Worm (Caenorhabditis elegans) whole organism, L4 larva: ENCODE results near the gene mam-7.

Experiments
- D1046.2 ChIP-seq: fragments of 200-800 bp; sonication (Bioruptor generic); IDR thresholded peaks from 2 replicates; pipeline ENCODE4 v1.3.6; 2022; ENCODE audit warnings: missing genetic modification characterization, missing compliant biosample characterization
- F10B5.3 ChIP-seq: sonication (generic microtip); optimal IDR thresholded peaks from 2 replicates; lab custom pipeline; 2016; ENCODE audit warnings: mild to moderate bottlenecking, missing genetic modification characterization, missing compliant biosample characterization
- F37D6.2 ChIP-seq: sonication (generic microtip); optimal IDR thresholded peaks from 2 replicates; lab custom pipeline; 2016; ENCODE audit warnings: mild to moderate bottlenecking, missing genetic modification characterization, missing compliant biosample characterization
- F49E8.2 ChIP-seq: sonication (generic microtip); optimal IDR thresholded peaks from 2 replicates; lab custom pipeline; 2016; ENCODE audit warnings: missing compliant biosample characterization, mild to moderate bottlenecking, missing genetic modification characterization, borderline replicate concordance
- R02D3.7 ChIP-seq: fragments of 150-350 bp; sonication (generic microtip); optimal IDR thresholded peaks from 3 replicates; lab custom pipeline; 2014; ENCODE audit warnings: missing biosample characterization, missing genetic modification characterization
- T26A8.4 ChIP-seq: fragments of 200-800 bp; sonication (Bioruptor generic); IDR thresholded peaks from 2 replicates; pipeline ENCODE4 v1.3.6; 2022; ENCODE audit warnings: missing genetic modification characterization, missing compliant biosample characterization
- Y48G9A.11 ChIP-seq: fragments of 200-800 bp; sonication (Bioruptor generic); IDR thresholded peaks from 2 replicates; pipeline ENCODE4 v1.3.6; 2022; ENCODE audit warnings: missing genetic modification reagents, missing genetic modification characterization, missing compliant biosample characterization
- aly-2 ChIP-seq: sonication (generic microtip); optimal IDR thresholded peaks from 2 replicates; lab custom pipeline; 2018; ENCODE audit warnings: missing biosample characterization, missing genetic modification characterization
- arid-1 ChIP-seq: fragments of 200-800 bp; sonication (Bioruptor generic); conservative IDR thresholded peaks from 2 replicates; pipeline ENCODE4 v1.3.6; 2022; ENCODE audit warnings: missing genetic modification reagents, missing genetic modification characterization, missing compliant biosample characterization
- attf-4 ChIP-seq: sonication (generic microtip); optimal IDR thresholded peaks from 3 replicates; lab custom pipeline; 2017; ENCODE audit warnings: missing biosample characterization, missing genetic modification characterization
- ceh-28 ChIP-seq: fragments of 150-350 bp; optimal IDR thresholded peaks from 2 replicates; lab custom pipeline; 2014; ENCODE audit warnings: missing biosample characterization, missing genetic modification reagents, missing genetic modification characterization
- ceh-44 ChIP-seq: fragments of 200-800 bp; sonication (Bioruptor generic); IDR thresholded peaks from 2 replicates; pipeline ENCODE4 v1.3.6; 2022; ENCODE audit warnings: missing genetic modification reagents, missing genetic modification characterization, missing compliant biosample characterization
- ces-1 ChIP-seq: fragments of 150-350 bp; sonication (generic microtip); optimal IDR thresholded peaks from 4 replicates; lab custom pipeline; 2014; ENCODE audit warnings: missing biosample characterization, missing genetic modification reagents, missing genetic modification characterization
- daf-12 ChIP-seq: fragments of 150-350 bp; optimal IDR thresholded peaks from 2 replicates; lab custom pipeline; 2014; ENCODE audit warnings: missing biosample characterization, missing genetic modification reagents, missing genetic modification characterization
- daf-16 ChIP-seq, 3 experiments: sonication (generic microtip); optimal IDR thresholded peaks; 2 replicates each; lab custom pipeline; 2016 to 2017; ENCODE audit warnings: missing genetic modification characterization in 3 of 3, missing genetic modification reagents in 3 of 3, mild to moderate bottlenecking in 2 of 3, missing compliant biosample characterization in 2 of 3, missing biosample characterization in 1 of 3, moderate library complexity in 1 of 3
- daf-19 ChIP-seq: fragments of 200-800 bp; sonication (Bioruptor generic); conservative IDR thresholded peaks from 2 replicates; pipeline ENCODE4 v1.3.6; 2022; ENCODE audit warnings: missing genetic modification characterization, missing compliant biosample characterization
- dpl-1 ChIP-seq: fragments of 150-350 bp; optimal IDR thresholded peaks from 2 replicates; lab custom pipeline; 2014; ENCODE audit warnings: missing biosample characterization, missing genetic modification reagents, missing genetic modification characterization
- egl-27 ChIP-seq: sonication (generic microtip); optimal IDR thresholded peaks from 3 replicates; lab custom pipeline; 2017; ENCODE audit warnings: missing biosample characterization, missing genetic modification reagents, missing genetic modification characterization
- fos-1 ChIP-seq: fragments of 150-350 bp; optimal IDR thresholded peaks from 2 replicates; lab custom pipeline; 2014; ENCODE audit warnings: missing biosample characterization, missing genetic modification characterization
- hlh-11 ChIP-seq: fragments of 200-800 bp; sonication (Bioruptor generic); optimal IDR thresholded peaks from 2 replicates; lab custom pipeline; 2018; ENCODE audit warnings: mild to moderate bottlenecking, missing genetic modification characterization, missing compliant biosample characterization
- lin-13 ChIP-seq: fragments of 150-350 bp; optimal IDR thresholded peaks from 2 replicates; lab custom pipeline; 2014; ENCODE audit warnings: missing biosample characterization, missing genetic modification reagents, missing genetic modification characterization
- lin-29 ChIP-seq: fragments of 200-800 bp; sonication (Bioruptor generic); IDR thresholded peaks from 2 replicates; pipeline ENCODE4 v1.3.6; 2022; ENCODE audit warnings: missing genetic modification reagents, missing genetic modification characterization, missing compliant biosample characterization
- lin-38 ChIP-seq: fragments of 200-800 bp; sonication (Bioruptor generic); IDR thresholded peaks from 2 replicates; pipeline ENCODE4 v1.3.6; 2022; ENCODE audit warnings: missing genetic modification reagents, missing genetic modification characterization, missing compliant biosample characterization
- lin-39 ChIP-seq: fragments of 150-350 bp; optimal IDR thresholded peaks from 2 replicates; lab custom pipeline; 2014; ENCODE audit warnings: missing biosample characterization, missing genetic modification reagents, missing genetic modification characterization
- lsy-2 ChIP-seq, 2 experiments: fragments of 150-350 bp in 1 of 2; sonication (generic microtip) in 1 of 2; optimal IDR thresholded peaks; 2 replicates each; lab custom pipeline; 2014 to 2017; ENCODE audit warnings: missing biosample characterization in 2 of 2, missing genetic modification characterization in 2 of 2
- mep-1 ChIP-seq: fragments of 150-350 bp; sonication (generic microtip); optimal IDR thresholded peaks from 3 replicates; lab custom pipeline; 2014; ENCODE audit warnings: missing biosample characterization, missing genetic modification characterization
- mxl-2 ChIP-seq: fragments of 200-800 bp; sonication (Bioruptor generic); conservative IDR thresholded peaks from 2 replicates; pipeline ENCODE4 v1.3.6; 2022; ENCODE audit warnings: missing genetic modification reagents, missing genetic modification characterization, missing compliant biosample characterization
- mxl-3 ChIP-seq: fragments of 200-800 bp; sonication (Bioruptor generic); optimal IDR thresholded peaks from 2 replicates; lab custom pipeline; 2018; ENCODE audit warnings: mild to moderate bottlenecking, missing genetic modification characterization, missing compliant biosample characterization
- nhr-10 ChIP-seq: fragments of 150-350 bp; optimal IDR thresholded peaks from 2 replicates; lab custom pipeline; 2014; ENCODE audit warnings: missing biosample characterization, missing genetic modification characterization
- nhr-102 ChIP-seq: sonication (generic microtip); optimal IDR thresholded peaks from 2 replicates; lab custom pipeline; 2016; ENCODE audit warnings: mild to moderate bottlenecking, missing genetic modification characterization, moderate library complexity, missing compliant biosample characterization
- nhr-11 ChIP-seq: fragments of 150-350 bp; optimal IDR thresholded peaks from 2 replicates; lab custom pipeline; 2014; ENCODE audit warnings: missing biosample characterization, missing genetic modification characterization
- nhr-111 ChIP-seq: fragments of 200-800 bp; sonication (Bioruptor generic); optimal IDR thresholded peaks from 2 replicates; lab custom pipeline; 2018; ENCODE audit warnings: mild to moderate bottlenecking, missing genetic modification characterization, missing compliant biosample characterization
- nhr-48 ChIP-seq: sonication (generic microtip); optimal IDR thresholded peaks from 2 replicates; lab custom pipeline; 2016; ENCODE audit warnings: mild to moderate bottlenecking, missing genetic modification characterization, missing compliant biosample characterization
- nhr-6 ChIP-seq: fragments of 150-350 bp; optimal IDR thresholded peaks from 2 replicates; lab custom pipeline; 2014; ENCODE audit warnings: missing biosample characterization, missing genetic modification characterization
- nhr-76 ChIP-seq: fragments of 150-350 bp; optimal IDR thresholded peaks from 2 replicates; lab custom pipeline; 2014; ENCODE audit warnings: missing biosample characterization, missing genetic modification characterization
- saeg-2 ChIP-seq: fragments of 200-800 bp; sonication (Bioruptor generic); IDR thresholded peaks from 2 replicates; pipeline ENCODE4 v1.3.6; 2022; ENCODE audit warnings: missing genetic modification reagents, missing genetic modification characterization, missing compliant biosample characterization
- sdz-12 ChIP-seq: fragments of 200-800 bp; sonication (Bioruptor generic); optimal IDR thresholded peaks from 2 replicates; lab custom pipeline; 2018; ENCODE audit warnings: mild to moderate bottlenecking, missing genetic modification characterization, missing compliant biosample characterization
- set-16 ChIP-seq: fragments of 200-800 bp; sonication (Bioruptor generic); IDR thresholded peaks from 2 replicates; pipeline ENCODE4 v1.3.6; 2022; ENCODE audit warnings: missing genetic modification reagents, missing genetic modification characterization, missing compliant biosample characterization
- skn-1 ChIP-seq: fragments of 150-350 bp; optimal IDR thresholded peaks from 2 replicates; lab custom pipeline; 2014; ENCODE audit warnings: missing biosample characterization, missing genetic modification characterization
- snpc-1.2 ChIP-seq: fragments of 200-800 bp; sonication (Bioruptor generic); IDR thresholded peaks from 2 replicates; pipeline ENCODE4 v1.3.6; 2022; ENCODE audit warnings: missing genetic modification reagents, missing genetic modification characterization, missing compliant biosample characterization
- spr-3 ChIP-seq: fragments of 200-800 bp; sonication (Bioruptor generic); optimal IDR thresholded peaks from 2 replicates; lab custom pipeline; 2018; ENCODE audit warnings: mild to moderate bottlenecking, missing genetic modification characterization, missing compliant biosample characterization
- tag-97 ChIP-seq: fragments of 200-800 bp; sonication (Bioruptor generic); IDR thresholded peaks from 2 replicates; pipeline ENCODE4 v1.3.6; 2022; ENCODE audit warnings: missing genetic modification characterization, missing compliant biosample characterization
- tra-1 ChIP-seq: fragments of 200-800 bp; sonication (Bioruptor generic); IDR thresholded peaks from 2 replicates; pipeline ENCODE4 v1.3.6; 2022; ENCODE audit warnings: missing genetic modification reagents, missing genetic modification characterization, missing compliant biosample characterization
- unc-39 ChIP-seq: sonication (generic microtip); optimal IDR thresholded peaks from 2 replicates; lab custom pipeline; 2017; ENCODE audit warnings: missing biosample characterization, missing genetic modification characterization
- vab-7 ChIP-seq: fragments of 200-800 bp; sonication (Bioruptor generic); IDR thresholded peaks from 2 replicates; pipeline ENCODE4 v1.3.6; 2022; ENCODE audit warnings: missing genetic modification reagents, missing genetic modification characterization, missing compliant biosample characterization
- zfp-2 ChIP-seq: sonication (generic microtip); optimal IDR thresholded peaks from 2 replicates; lab custom pipeline; 2016; ENCODE audit warnings: mild to moderate bottlenecking, missing genetic modification characterization, missing compliant biosample characterization
- zfp-3 ChIP-seq: fragments of 200-800 bp; sonication (Bioruptor generic); conservative IDR thresholded peaks from 2 replicates; pipeline ENCODE4 v1.3.6; 2022; ENCODE audit warnings: missing genetic modification reagents, missing genetic modification characterization, missing compliant biosample characterization
- zip-11 ChIP-seq: fragments of 200-800 bp; sonication (Bioruptor generic); IDR thresholded peaks from 2 replicates; pipeline ENCODE4 v1.3.6; 2022; ENCODE audit warnings: missing genetic modification characterization, missing compliant biosample characterization
- ztf-7 ChIP-seq: fragments of 150-350 bp; optimal IDR thresholded peaks from 2 replicates; lab custom pipeline; 2014; ENCODE audit warnings: missing biosample characterization, missing genetic modification characterization

Gene mam-7

DNA sequence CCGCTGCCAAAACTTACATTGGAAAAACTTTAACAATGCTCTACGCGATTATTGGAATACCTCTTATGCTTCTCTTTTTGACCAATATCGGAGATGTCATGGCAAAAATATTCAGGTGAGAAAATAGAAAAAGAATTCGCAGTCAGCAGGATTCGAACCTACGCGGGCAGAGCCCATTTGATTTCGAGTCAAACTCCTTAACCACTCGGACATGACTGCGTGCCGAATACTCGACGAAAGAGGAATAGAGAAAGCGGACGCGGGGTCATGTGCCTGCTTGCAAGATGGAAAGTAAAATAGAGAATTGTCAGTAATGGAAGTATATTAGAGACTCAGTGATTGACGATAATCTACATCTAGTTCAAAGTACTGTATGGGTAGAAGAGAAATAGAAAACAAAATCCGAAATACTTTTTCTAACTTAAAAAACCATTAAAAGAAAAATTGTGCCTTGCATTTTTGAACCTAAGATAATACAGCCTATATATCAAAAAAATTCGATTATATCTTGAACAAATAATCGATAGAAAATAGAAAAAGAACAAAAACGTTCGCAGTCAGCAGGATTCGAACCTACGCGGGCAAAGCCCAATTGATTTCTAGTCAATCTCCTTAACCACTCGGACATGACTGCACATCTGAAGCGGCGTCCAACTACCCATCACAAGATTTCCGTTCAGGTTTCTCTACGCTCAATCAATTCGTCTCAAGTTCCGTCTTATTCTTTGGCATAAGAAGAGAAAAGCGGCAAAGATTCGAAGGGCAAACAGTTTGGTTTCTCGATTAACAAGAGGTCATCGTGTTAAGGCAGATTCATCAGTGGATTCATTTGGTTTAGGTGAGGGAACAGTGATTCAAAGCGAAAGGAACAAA lies 31.2 kb upstream of the mam-7 start (continued):
- TF ChIP-seq Y48G9A.11 (GFP tag; lab: Robert Waterston, UW) (peak; percentile 65; the same call in 1 of the 2 replicates), tra-1 (GFP tag; lab: Robert Waterston, UW) (peak; percentile 84), daf-12 (no peak), arid-1 (GFP tag; lab: Robert Waterston, UW) (peak; percentile 83), saeg-2 (GFP tag; lab: Robert Waterston, UW) (peak; percentile 60; the same call in 1 of the 2 replicates), mxl-3 (GFP tag; lab: Kevin White, UChicago) (peak; percentile 52), nhr-6 (no peak), zip-11 (GFP tag; lab: Robert Waterston, UW) (0 out of 2 replicates have a peak, but pooled peaks have one; percentile 5), nhr-102 (tag; lab: Kevin White, UChicago) (peak; percentile 17), nhr-48 (tag; lab: Kevin White, UChicago) (peak; percentile 34), daf-19 (GFP tag; lab: Robert Waterston, UW) (0 out of 2 replicates have a peak, but pooled peaks have one; percentile 35), dpl-1 (GFP tag; lab: Kevin White, UChicago) (peak; percentile 37), tag-97 (no peak), ceh-44 (GFP tag; lab: Robert Waterston, UW) (peak; percentile 82), hlh-11 (tag; lab: Kevin White, UChicago) (peak; percentile 30), T26A8.4 (GFP tag; lab: Robert Waterston, UW) (peak; percentile 83), lin-39 (no peak), mxl-2 (GFP tag; lab: Robert Waterston, UW) (peak; percentile 75; the same call in 1 of the 2 replicates), D1046.2 (GFP tag; lab: Robert Waterston, UW) (no peak), set-16 (no peak), F49E8.2 (tag; lab: Kevin White, UChicago) (peak; percentile 46), zfp-3 (GFP tag; lab: Robert Waterston, UW) (peak; percentile 71), nhr-76 (no peak), lsy-2 (tag; optimal IDR thresholded peaks at IDR 0.05; lab: Kevin White, UChicago) (peak in 1 of 2 experiments; percentile 49), ces-1 (GFP tag; lab: Kevin White, UChicago) (no peak), skn-1 (no peak), F37D6.2 (tag; lab: Kevin White, UChicago) (peak; percentile 44), unc-39 (tag; lab: Kevin White, UChicago) (no peak), snpc-1.2 (GFP tag; lab: Robert Waterston, UW) (peak; percentile 60; the same call in 1 of the 2 replicates), daf-16 (GFP tag; optimal IDR thresholded peaks at IDR 0.05; lab: Kevin White, UChicago) (peak in 1 of 2 experiments; percentile 18), daf-16 (tag; optimal IDR thresholded peaks at IDR 0.05; lab: Kevin White, UChicago) (peak; percentile 40), ceh-28 (tag; lab: Kevin White, UChicago) (no peak), F10B5.3 (tag; lab: Kevin White, UChicago) (no peak), ztf-7 (tag; lab: Kevin White, UChicago) (no peak), R02D3.7 (no peak), zfp-2 (tag; lab: Kevin White, UChicago) (no peak), nhr-10 (tag; lab: Kevin White, UChicago) (no peak), fos-1 (tag; lab: Kevin White, UChicago) (no peak), sdz-12 (peak; percentile 39), lin-13 (GFP tag; lab: Kevin White, UChicago) (peak; percentile 60), nhr-111 (GFP tag; lab: Kevin White, UChicago) (peak; percentile 48), vab-7 (GFP tag; lab: Robert Waterston, UW) (peak; percentile 88), lin-29 (no peak), mep-1 (tag; lab: Kevin White, UChicago) (peak; percentile 68), lin-38 (GFP tag; lab: Robert Waterston, UW) (peak; percentile 82), spr-3 (GFP tag; lab: Kevin White, UChicago) (peak; percentile 8), attf-4 (no peak), nhr-11 (tag; lab: Kevin White, UChicago) (peak; percentile 5), egl-27 (no peak), aly-2 (tag; lab: Kevin White, UChicago) (no peak)
